Worm (Caenorhabditis elegans): Measurements from ENCODE around the gene rpl-39.

rpl-39 gene

ce11 chrV:7777098-7777497, 1.2 kb upstream of the rpl-39 start, which contains the start of gene C26F1.3:
C26F1.3 (plus strand) TSS chrV:7777300.
- TF ChIP-seq ceh-82 (tag; optimal IDR thresholded peaks at IDR 0.05) (no peak), alr-1 (tag; optimal IDR thresholded peaks at IDR 0.05) (no peak), sma-3 (GFP tag; optimal IDR thresholded peaks at IDR 0.05) (no peak), zag-1 (tag; optimal IDR thresholded peaks at IDR 0.05) (no peak), unc-55 (GFP tag; optimal IDR thresholded peaks at IDR 0.05) (no peak), egl-27 (tag; optimal IDR thresholded peaks at IDR 0.05) (no peak), sem-4 (tag; optimal IDR thresholded peaks at IDR 0.05) (no peak), ama-1 (optimal IDR thresholded peaks at IDR 0.05) (no peak), nhr-12 (tag; optimal IDR thresholded peaks at IDR 0.05) (no peak), peb-1 (tag; optimal IDR thresholded peaks at IDR 0.05) (no peak), elt-3 (tag; optimal IDR thresholded peaks at IDR 0.05) (no peak), nhr-11 (tag; optimal IDR thresholded peaks at IDR 0.05) (no peak), nhr-129 (tag; optimal IDR thresholded peaks at IDR 0.05) (no peak), aly-2 (tag; optimal IDR thresholded peaks at IDR 0.05) (no peak), nhr-10 (tag; optimal IDR thresholded peaks at IDR 0.05) (no peak), skn-1 (tag; optimal IDR thresholded peaks at IDR 0.05) (no peak), unc-39 (tag; optimal IDR thresholded peaks at IDR 0.05) (no peak), C34F6.9 (tag; optimal IDR thresholded peaks at IDR 0.05) (no peak), sma-9 (GFP tag; optimal IDR thresholded peaks at IDR 0.05) (no peak), sma-9 (tag; optimal IDR thresholded peaks at IDR 0.05) (no peak)

- no peak for TF ChIP-seq sem-4 (tag; optimal IDR thresholded peaks at IDR 0.05)
- TF ChIP-seq nhr-21 (tag; optimal IDR thresholded peaks at IDR 0.05), result no peak
These were observed 653 bp downstream of the rpl-39 start for ce11 chrV:7775226-7775625.

- TF ChIP-seq mdl-1 (tag; optimal IDR thresholded peaks at IDR 0.05), result no peak
- peak; percentile 78 for TF ChIP-seq nhr-21 (tag; optimal IDR thresholded peaks at IDR 0.05)
These were observed 1.7 kb downstream of the rpl-39 start, which contains the start of gene grl-10 for ce11 chrV:7774143-7774595. grl-10 (plus strand) TSS chrV:7774545.

- TF ChIP-seq blmp-1 (tag; optimal IDR thresholded peaks at IDR 0.05; ENCODE audit: insufficient read depth) (no peak), lsy-2 (tag; optimal IDR thresholded peaks at IDR 0.05) (no peak), ZK546.5 (tag; optimal IDR thresholded peaks at IDR 0.05) (no peak), peb-1 (tag; optimal IDR thresholded peaks at IDR 0.05) (no peak), mbf-1 (tag; optimal IDR thresholded peaks at IDR 0.05) (no peak), elt-3 (tag; optimal IDR thresholded peaks at IDR 0.05) (no peak), nhr-21 (tag; optimal IDR thresholded peaks at IDR 0.05) (no peak), elt-1 (tag; optimal IDR thresholded peaks at IDR 0.05) (no peak), nhr-12 (tag; optimal IDR thresholded peaks at IDR 0.05) (no peak), unc-55 (GFP tag; optimal IDR thresholded peaks at IDR 0.05) (no peak), R02D3.7 (tag; optimal IDR thresholded peaks at IDR 0.05) (no peak), crh-2 (tag; optimal IDR thresholded peaks at IDR 0.05) (no peak), nhr-237 (tag; optimal IDR thresholded peaks at IDR 0.05) (no peak), ztf-4 (tag; optimal IDR thresholded peaks at IDR 0.05) (no peak), ztf-11 (tag; optimal IDR thresholded peaks at IDR 0.05) (no peak), nhr-11 (tag; optimal IDR thresholded peaks at IDR 0.05) (no peak), nhr-77 (tag; optimal IDR thresholded peaks at IDR 0.05) (no peak), aly-2 (tag; optimal IDR thresholded peaks at IDR 0.05) (no peak), gmeb-1 (tag; optimal IDR thresholded peaks at IDR 0.05) (no peak)
These were observed 2.2 kb downstream of the rpl-39 start for ce11 chrV:7773647-7774046.

ce11 chrV:7770961-7771360, 4.9 kb downstream of the rpl-39 start, which contains the start of gene frpr-3:
frpr-3 (plus strand) TSS chrV:7771261.
- TF ChIP-seq R02D3.7 (tag; optimal IDR thresholded peaks at IDR 0.05), result no peak
- TF ChIP-seq mdl-1 (tag; optimal IDR thresholded peaks at IDR 0.05), result no peak
- no peak for TF ChIP-seq mbf-1 (tag; optimal IDR thresholded peaks at IDR 0.05)
- TF ChIP-seq nhr-77 (tag; optimal IDR thresholded peaks at IDR 0.05), result no peak
- no peak for TF ChIP-seq ceh-16 (tag; optimal IDR thresholded peaks at IDR 0.05)
- TF ChIP-seq ztf-11 (tag; optimal IDR thresholded peaks at IDR 0.05), result no peak
- no peak for TF ChIP-seq lin-39 (tag; optimal IDR thresholded peaks at IDR 0.05)
- TF ChIP-seq crh-2 (tag; optimal IDR thresholded peaks at IDR 0.05), result no peak
- TF ChIP-seq nhr-12 (tag; optimal IDR thresholded peaks at IDR 0.05), result no peak
- TF ChIP-seq dmd-4 (tag; optimal IDR thresholded peaks at IDR 0.05), result no peak
- TF ChIP-seq blmp-1 (tag; optimal IDR thresholded peaks at IDR 0.05; ENCODE audit: insufficient read depth), result no peak
- no peak for TF ChIP-seq unc-62 (GFP tag; optimal IDR thresholded peaks at IDR 0.05)
- no peak for TF ChIP-seq lin-11 (tag; optimal IDR thresholded peaks at IDR 0.05)
- TF ChIP-seq skn-1 (tag; optimal IDR thresholded peaks at IDR 0.05), result no peak
- no peak for TF ChIP-seq nhr-11 (tag; optimal IDR thresholded peaks at IDR 0.05)
- no peak for TF ChIP-seq elt-1 (tag; optimal IDR thresholded peaks at IDR 0.05)
- no peak for TF ChIP-seq ztf-4 (tag; optimal IDR thresholded peaks at IDR 0.05)
- TF ChIP-seq unc-55 (GFP tag; optimal IDR thresholded peaks at IDR 0.05), result no peak
- no peak for TF ChIP-seq sma-3 (GFP tag; optimal IDR thresholded peaks at IDR 0.05)

All from whole organism, L2 larva.